Fruit fly (Drosophila melanogaster): Measurements from ENCODE around the gene CG7183.

CG7183 gene

dm6 chr3R:18245044-18245596 is 24.6 kb upstream of the CG7183 start:
- TF ChIP-seq fd96Ca (GFP tag; IDR thresholded peaks at IDR 0.05) (no peak), CG4496 (GFP tag; IDR thresholded peaks at IDR 0.05) (0 out of 3 replicates have a peak, but pooled peaks have one; percentile 9), rn (GFP tag; IDR thresholded peaks at IDR 0.05) (no peak)

- TF ChIP-seq CG8159 (tag; optimal IDR thresholded peaks at IDR 0.05) (no peak), EcR (GFP tag; optimal IDR thresholded peaks at IDR 0.05) (peak; percentile 93), gl (tag; optimal IDR thresholded peaks at IDR 0.05) (no peak), CG12605 (GFP tag; IDR thresholded peaks at IDR 0.05) (peak; percentile 13; the same call in 1 of the 2 replicates), CG13204 (GFP tag; optimal IDR thresholded peaks at IDR 0.05) (peak; percentile 87), fd96Ca (GFP tag; IDR thresholded peaks at IDR 0.05) (peak; percentile 39; the same call in 1 of the 3 replicates), Ets98B (GFP tag; IDR thresholded peaks at IDR 0.05) (peak; percentile 61), Snoo (tag; optimal IDR thresholded peaks at IDR 0.05) (peak; percentile 31), CG8301 (tag; optimal IDR thresholded peaks at IDR 0.05) (peak; percentile 4), CG15710 (tag; optimal IDR thresholded peaks at IDR 0.05) (no peak), Pif1B (GFP tag; optimal IDR thresholded peaks at IDR 0.05) (peak; percentile 2), Pif1A (GFP tag; optimal IDR thresholded peaks at IDR 0.05) (peak; percentile 19), CG32121 (GFP tag; IDR thresholded peaks at IDR 0.05) (peak; percentile 36; the same call in 1 of the 2 replicates), CG4496 (GFP tag; IDR thresholded peaks at IDR 0.05) (no peak)
Observed at dm6 chr3R:18244171-18245043, 23.9 kb upstream of the CG7183 start.

dm6 chr3R:18243718-18244170 is 23.2 kb upstream of the CG7183 start:
- TF ChIP-seq CG12605 (GFP tag; IDR thresholded peaks at IDR 0.05) (no peak), Snoo (tag; optimal IDR thresholded peaks at IDR 0.05) (peak; percentile 37), rn (GFP tag; IDR thresholded peaks at IDR 0.05) (no peak), CG13204 (GFP tag; optimal IDR thresholded peaks at IDR 0.05) (no peak), Pif1B (GFP tag; optimal IDR thresholded peaks at IDR 0.05) (peak; percentile 39), CG14655 (GFP tag; optimal IDR thresholded peaks at IDR 0.05) (peak; percentile 39), CG8159 (tag; optimal IDR thresholded peaks at IDR 0.05) (peak; percentile 16), CG32121 (GFP tag; IDR thresholded peaks at IDR 0.05) (peak; percentile 55; the same call in 1 of the 2 replicates), CG8301 (tag; optimal IDR thresholded peaks at IDR 0.05) (peak; percentile 9), Ets98B (GFP tag; IDR thresholded peaks at IDR 0.05) (peak; percentile 71), D1 (tag; optimal IDR thresholded peaks at IDR 0.05) (no peak), fd96Ca (GFP tag; IDR thresholded peaks at IDR 0.05) (peak; percentile 71), CG15710 (tag; optimal IDR thresholded peaks at IDR 0.05) (peak; percentile 11), CG4496 (GFP tag; IDR thresholded peaks at IDR 0.05) (peak; percentile 67), Pif1A (GFP tag; optimal IDR thresholded peaks at IDR 0.05) (peak; percentile 41), CG34367 (tag; optimal IDR thresholded peaks at IDR 0.05) (no peak)

dm6 chr3R:18243000-18243399 is 22.5 kb upstream of the CG7183 start:
- no peak for TF ChIP-seq Ets98B (GFP tag; IDR thresholded peaks at IDR 0.05)

dm6 chr3R:18242089-18242955 is 21.8 kb upstream of the CG7183 start, which contains the start of the genes CG7156 and 14-3-3epsilon:
TSS of gene CG7156 (minus strand) at chr3R:18242159.
TSS of gene 14-3-3epsilon (plus strand) at chr3R:18242531.
- no peak for TF ChIP-seq CG9948 (tag; optimal IDR thresholded peaks at IDR 0.05)
- TF ChIP-seq CG14655 (GFP tag; optimal IDR thresholded peaks at IDR 0.05): no peak
- peak; percentile 9 for TF ChIP-seq CG34367 (tag; optimal IDR thresholded peaks at IDR 0.05)
- TF ChIP-seq CG13204 (GFP tag; optimal IDR thresholded peaks at IDR 0.05): no peak
- TF ChIP-seq CG32121 (GFP tag; IDR thresholded peaks at IDR 0.05): no peak
- peak; percentile 34 for TF ChIP-seq Snoo (tag; optimal IDR thresholded peaks at IDR 0.05)
- no peak for TF ChIP-seq CG10348 (GFP tag; IDR thresholded peaks at IDR 0.05)
- TF ChIP-seq CG8301 (tag; optimal IDR thresholded peaks at IDR 0.05): no peak
- TF ChIP-seq Ets98B (GFP tag; IDR thresholded peaks at IDR 0.05): peak; percentile 12; the same call in 1 of the 2 replicates
- TF ChIP-seq CG8159 (tag; optimal IDR thresholded peaks at IDR 0.05): no peak
- TF ChIP-seq CG17806 (tag; optimal IDR thresholded peaks at IDR 0.05): no peak
- TF ChIP-seq CG15710 (tag; optimal IDR thresholded peaks at IDR 0.05): no peak
- TF ChIP-seq CG12605 (GFP tag; IDR thresholded peaks at IDR 0.05): no peak
- TF ChIP-seq rn (GFP tag; IDR thresholded peaks at IDR 0.05): no peak
- TF ChIP-seq CG4496 (GFP tag; IDR thresholded peaks at IDR 0.05): peak; percentile 47; the same call in 1 of the 3 replicates
- TF ChIP-seq gl (tag; optimal IDR thresholded peaks at IDR 0.05): no peak
- no peak for TF ChIP-seq D1 (tag; optimal IDR thresholded peaks at IDR 0.05)
- TF ChIP-seq Pif1B (GFP tag; optimal IDR thresholded peaks at IDR 0.05): no peak
- no peak for TF ChIP-seq fd96Ca (GFP tag; IDR thresholded peaks at IDR 0.05)
- TF ChIP-seq Pif1A (GFP tag; optimal IDR thresholded peaks at IDR 0.05): peak; percentile 38
- peak; percentile 15 for TF ChIP-seq EcR (GFP tag; optimal IDR thresholded peaks at IDR 0.05)
